Worm (Caenorhabditis elegans): Measurements from ENCODE around the gene F10D7.10.

The F10D7.10 gene

DNA sequence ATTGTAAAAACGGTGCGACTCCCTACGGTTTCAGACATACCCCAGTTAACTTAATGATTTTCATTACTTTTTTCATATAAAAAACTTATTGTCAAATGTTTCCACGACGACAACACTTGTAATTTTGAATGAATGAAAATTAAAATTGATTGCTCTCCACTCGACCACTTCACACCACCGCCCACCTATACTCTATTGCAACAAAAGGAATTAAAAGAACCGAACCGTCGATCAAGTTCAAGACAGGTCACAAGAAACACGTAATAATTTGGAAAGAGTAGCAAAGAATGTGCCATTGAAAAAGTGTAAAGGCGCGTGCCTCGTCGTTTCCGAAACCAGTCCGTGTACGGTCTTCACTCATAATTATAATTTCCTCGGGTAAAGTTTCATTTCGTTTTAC lies 17.0 kb downstream of the F10D7.10 start, which contains the start of gene F10D7.11:
Gene F10D7.11, plus strand, starts transcription at position 301 of the 400 bp plus-strand sequence.
- TF ChIP-seq mdl-1 (tag; optimal IDR thresholded peaks at IDR 0.05): no peak
- TF ChIP-seq ztf-11 (tag; optimal IDR thresholded peaks at IDR 0.05): no peak
- TF ChIP-seq pha-4 (tag; optimal IDR thresholded peaks at IDR 0.05): no peak
- no peak for TF ChIP-seq unc-39 (tag; optimal IDR thresholded peaks at IDR 0.05)
- TF ChIP-seq ceh-82 (tag; optimal IDR thresholded peaks at IDR 0.05): no peak
- no peak for TF ChIP-seq nhr-67 (tag; optimal IDR thresholded peaks at IDR 0.05)
- no peak for TF ChIP-seq fkh-10 (GFP tag; optimal IDR thresholded peaks at IDR 0.05)

DNA sequence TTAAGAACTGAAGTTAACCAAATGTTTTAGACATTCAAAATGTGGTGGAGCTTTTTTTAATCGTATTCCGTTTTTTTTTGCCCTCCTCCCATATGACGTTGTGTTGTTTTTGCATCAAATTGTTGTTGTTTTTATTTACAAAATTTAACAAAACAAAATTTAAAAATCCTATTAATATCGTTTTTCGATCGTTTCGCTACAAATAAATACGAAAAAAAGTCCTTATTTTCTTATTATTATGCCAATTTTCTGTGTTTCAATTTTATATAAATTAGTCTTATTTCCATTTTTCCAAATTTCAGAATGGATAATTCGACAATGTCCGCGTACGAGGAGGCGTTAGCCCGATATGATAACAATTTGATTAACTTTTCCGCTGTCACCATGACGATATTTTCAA lies 20.1 kb downstream of the F10D7.10 start, which contains the start of gene npr-36:
Gene npr-36, plus strand, starts transcription at position 301 of the 400 bp plus-strand sequence.
- TF ChIP-seq nhr-25 (tag; optimal IDR thresholded peaks at IDR 0.05) (no peak), fos-1 (tag; optimal IDR thresholded peaks at IDR 0.05) (no peak), unc-62 (GFP tag; optimal IDR thresholded peaks at IDR 0.05) (no peak), aly-2 (tag; optimal IDR thresholded peaks at IDR 0.05) (no peak), nhr-43 (tag; optimal IDR thresholded peaks at IDR 0.05; ENCODE audit: poor library complexity, severe bottlenecking) (no peak), elt-1 (tag; optimal IDR thresholded peaks at IDR 0.05) (no peak), lsy-12 (tag; optimal IDR thresholded peaks at IDR 0.05) (no peak), nhr-28 (tag; optimal IDR thresholded peaks at IDR 0.05) (no peak), elt-2 (tag; optimal IDR thresholded peaks at IDR 0.05) (no peak), ama-1 (optimal IDR thresholded peaks at IDR 0.05) (no peak), hmg-11 (tag; optimal IDR thresholded peaks at IDR 0.05) (no peak), nfya-1 (tag; optimal IDR thresholded peaks at IDR 0.05; ENCODE audit: insufficient read depth) (no peak), pha-4 (tag; optimal IDR thresholded peaks at IDR 0.05) (no peak), daf-12 (tag; optimal IDR thresholded peaks at IDR 0.05) (no peak), lin-39 (tag; optimal IDR thresholded peaks at IDR 0.05) (no peak), ceh-82 (tag; optimal IDR thresholded peaks at IDR 0.05) (no peak), nhr-23 (tag; optimal IDR thresholded peaks at IDR 0.05) (no peak), R02D3.7 (tag; optimal IDR thresholded peaks at IDR 0.05) (no peak)

DNA sequence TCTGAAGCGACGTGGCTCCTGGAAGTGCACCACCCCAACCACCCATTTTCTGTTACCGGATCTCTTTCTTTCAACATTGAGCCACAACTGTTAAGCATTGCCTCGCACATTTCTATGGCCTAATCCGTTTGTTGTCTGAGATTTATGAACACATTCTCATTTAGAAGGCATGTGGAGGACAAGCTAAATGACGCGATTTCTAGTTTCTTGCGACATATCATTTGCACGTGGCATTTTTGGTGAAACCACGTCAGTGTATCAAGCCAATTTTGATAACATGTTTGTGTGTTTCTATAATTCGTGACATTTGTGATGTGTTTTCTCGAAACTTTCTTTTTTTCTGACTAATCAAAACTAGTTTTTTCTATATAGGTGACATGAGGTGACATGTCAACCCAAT lies 22.8 kb downstream of the F10D7.10 start:
- TF ChIP-seq unc-62 (GFP tag; optimal IDR thresholded peaks at IDR 0.05) (no peak), ceh-82 (tag; optimal IDR thresholded peaks at IDR 0.05) (no peak), egl-5 (tag; optimal IDR thresholded peaks at IDR 0.05) (no peak), nhr-25 (tag; optimal IDR thresholded peaks at IDR 0.05) (no peak), egl-27 (tag; optimal IDR thresholded peaks at IDR 0.05) (no peak), R02D3.7 (tag; optimal IDR thresholded peaks at IDR 0.05) (no peak), lsy-12 (tag; optimal IDR thresholded peaks at IDR 0.05) (no peak), aly-2 (tag; optimal IDR thresholded peaks at IDR 0.05) (no peak), nhr-23 (tag; optimal IDR thresholded peaks at IDR 0.05) (no peak), fkh-2 (tag; optimal IDR thresholded peaks at IDR 0.05) (no peak), elt-2 (tag; optimal IDR thresholded peaks at IDR 0.05) (no peak), ceh-16 (tag; optimal IDR thresholded peaks at IDR 0.05) (no peak), nhr-76 (tag; optimal IDR thresholded peaks at IDR 0.05) (no peak), lin-15B (tag; optimal IDR thresholded peaks at IDR 0.05) (no peak), ZK546.5 (tag; optimal IDR thresholded peaks at IDR 0.05) (no peak), tbx-2 (tag; optimal IDR thresholded peaks at IDR 0.05) (no peak), eor-1 (tag; optimal IDR thresholded peaks at IDR 0.05) (no peak), fos-1 (tag; optimal IDR thresholded peaks at IDR 0.05) (no peak), skn-1 (tag; optimal IDR thresholded peaks at IDR 0.05) (no peak)

DNA sequence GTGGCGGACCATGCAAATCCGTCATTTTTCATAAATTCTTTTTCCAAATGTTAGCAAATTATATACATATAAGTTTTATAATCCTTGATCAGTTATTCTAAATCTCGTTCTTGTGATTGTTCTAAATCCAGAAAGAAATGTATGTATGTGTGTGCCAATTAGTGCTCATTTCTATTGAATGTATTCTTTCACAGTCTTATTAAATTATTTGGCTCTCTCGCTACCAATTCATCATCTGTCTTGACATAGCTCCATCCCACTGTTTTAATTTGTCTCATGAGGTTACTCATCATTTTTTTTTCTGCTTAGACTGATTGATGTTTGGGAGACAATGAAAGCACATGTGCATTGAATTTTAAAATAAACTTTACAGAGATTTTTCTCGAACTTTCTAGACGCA lies 24.1 kb downstream of the F10D7.10 start:
- no peak for TF ChIP-seq ama-1 (optimal IDR thresholded peaks at IDR 0.05)
- TF ChIP-seq nhr-23 (tag; optimal IDR thresholded peaks at IDR 0.05): no peak
- no peak for TF ChIP-seq nhr-237 (tag; optimal IDR thresholded peaks at IDR 0.05)
- no peak for TF ChIP-seq skn-1 (tag; optimal IDR thresholded peaks at IDR 0.05)
- no peak for TF ChIP-seq nhr-12 (tag; optimal IDR thresholded peaks at IDR 0.05)

DNA sequence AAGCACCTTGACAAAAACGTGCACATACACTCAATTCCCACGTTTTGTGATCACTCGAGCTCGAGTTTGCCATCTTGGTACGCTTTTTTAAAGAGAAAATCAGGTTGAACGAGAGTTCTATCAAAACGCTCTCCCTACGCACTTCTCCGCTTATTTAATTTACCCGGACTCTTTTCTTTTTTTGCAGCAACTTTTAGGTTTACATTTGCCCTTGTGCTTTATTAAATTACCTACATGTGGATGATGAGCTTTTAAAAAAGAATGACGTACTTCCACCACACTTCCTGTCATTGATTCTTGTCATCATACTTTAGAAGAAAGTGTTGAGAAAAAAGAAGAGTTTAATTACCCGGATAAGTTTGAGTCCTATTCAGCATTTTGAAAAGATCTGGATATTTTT lies 27.5 kb downstream of the F10D7.10 start:
- TF ChIP-seq elt-3 (tag; optimal IDR thresholded peaks at IDR 0.05) (no peak), fkh-10 (GFP tag; optimal IDR thresholded peaks at IDR 0.05) (peak; percentile 87)

Measured in whole organism, L3 larva.